Worm (Caenorhabditis elegans) whole organism, late embryonic: Measurements from ENCODE around the gene C53D6.10.

Experiments used
- C08G9.2 ChIP-seq: sonication (generic microtip); optimal IDR thresholded peaks from 2 replicates; lab custom pipeline; 2016; ENCODE audit warnings: mild to moderate bottlenecking, missing genetic modification characterization, moderate library complexity, missing compliant biosample characterization
- F13H6.1 ChIP-seq: sonication (generic microtip); optimal IDR thresholded peaks from 2 replicates; lab custom pipeline; 2016; ENCODE audit warnings: missing genetic modification characterization, missing compliant biosample characterization
- K02D7.2 ChIP-seq: sonication (generic microtip); optimal IDR thresholded peaks from 2 replicates; lab custom pipeline; 2017; ENCODE audit warnings: mild to moderate bottlenecking, missing genetic modification characterization, missing compliant biosample characterization
- K09A11.1 ChIP-seq: sonication (generic microtip); optimal IDR thresholded peaks from 2 replicates; lab custom pipeline; 2017; ENCODE audit warnings: antibody characterized with exemption, mild to moderate bottlenecking, missing genetic modification characterization, missing compliant biosample characterization; ENCODE audit not compliant: insufficient read depth
- ama-1 ChIP-seq: fragments of 150-350 bp; optimal IDR thresholded peaks from 2 replicates; lab custom pipeline; 2014
- ceh-14 ChIP-seq: sonication (generic microtip); optimal IDR thresholded peaks from 2 replicates; lab custom pipeline; 2016; ENCODE audit warnings: missing genotype, missing genetic modification characterization, missing compliant biosample characterization
- ceh-19 ChIP-seq: fragments of 200-800 bp; sonication (Bioruptor generic); optimal IDR thresholded peaks from 2 replicates; lab custom pipeline; 2018; ENCODE audit warnings: mild to moderate bottlenecking, missing genetic modification characterization, missing compliant biosample characterization
- ceh-2 ChIP-seq: sonication (generic microtip); optimal IDR thresholded peaks from 2 replicates; lab custom pipeline; 2016; ENCODE audit warnings: missing genotype, missing genetic modification characterization, missing compliant biosample characterization
- ceh-22 ChIP-seq: sonication (generic microtip); optimal IDR thresholded peaks from 2 replicates; lab custom pipeline; 2017; ENCODE audit warnings: missing biosample characterization, missing genetic modification characterization
- ceh-24 ChIP-seq: sonication (generic microtip); optimal IDR thresholded peaks from 2 replicates; lab custom pipeline; 2016; ENCODE audit warnings: mild to moderate bottlenecking, missing genetic modification characterization, missing compliant biosample characterization
- ceh-30 ChIP-seq: fragments of 150-350 bp; optimal IDR thresholded peaks from 2 replicates; lab custom pipeline; 2014; ENCODE audit warnings: missing biosample characterization, missing genetic modification characterization
- ceh-34 ChIP-seq: sonication (generic microtip); optimal IDR thresholded peaks from 2 replicates; lab custom pipeline; 2016; ENCODE audit warnings: mild to moderate bottlenecking, missing genetic modification characterization, missing compliant biosample characterization
- ceh-45 ChIP-seq: fragments of 200-800 bp; sonication (Bioruptor generic); IDR thresholded peaks from 2 replicates; pipeline ENCODE4 v1.3.6; 2022; ENCODE audit warnings: missing genetic modification reagents, missing genetic modification characterization, missing compliant biosample characterization
- ceh-48 ChIP-seq: sonication (generic microtip); optimal IDR thresholded peaks from 2 replicates; lab custom pipeline; 2016; ENCODE audit warnings: missing genetic modification characterization, inconsistent platforms, missing compliant biosample characterization
- ceh-6 ChIP-seq: fragments of 200-800 bp; sonication (Bioruptor generic); optimal IDR thresholded peaks from 2 replicates; lab custom pipeline; 2018; ENCODE audit warnings: mild to moderate bottlenecking, missing genetic modification characterization, missing compliant biosample characterization
- ceh-9 ChIP-seq: sonication (generic microtip); optimal IDR thresholded peaks from 2 replicates; lab custom pipeline; 2016; ENCODE audit warnings: mild to moderate bottlenecking, missing genetic modification characterization, inconsistent platforms, missing compliant biosample characterization
- che-1 ChIP-seq: sonication (generic microtip); optimal IDR thresholded peaks from 2 replicates; lab custom pipeline; 2016; ENCODE audit warnings: mild to moderate bottlenecking, missing genetic modification characterization, missing compliant biosample characterization
- dmd-4 ChIP-seq: sonication (generic microtip); optimal IDR thresholded peaks from 2 replicates; lab custom pipeline; 2016; ENCODE audit warnings: borderline replicate concordance, missing genetic modification characterization, missing compliant biosample characterization
- dve-1 ChIP-seq: sonication (generic microtip); optimal IDR thresholded peaks from 2 replicates; lab custom pipeline; 2017; ENCODE audit warnings: antibody characterized with exemption, mild to moderate bottlenecking, missing genetic modification characterization, missing compliant biosample characterization
- elt-2 ChIP-seq: sonication (generic microtip); optimal IDR thresholded peaks from 2 replicates; lab custom pipeline; 2016; ENCODE audit warnings: missing genetic modification reagents, missing genetic modification characterization, missing compliant biosample characterization
- elt-4 ChIP-seq: sonication (generic microtip); optimal IDR thresholded peaks from 2 replicates; lab custom pipeline; 2016; ENCODE audit warnings: missing genetic modification characterization, missing compliant biosample characterization
- ets-4 ChIP-seq: sonication (generic microtip); optimal IDR thresholded peaks from 2 replicates; lab custom pipeline; 2016; ENCODE audit warnings: missing genetic modification characterization, missing compliant biosample characterization
- eyg-1 ChIP-seq: sonication (generic microtip); optimal IDR thresholded peaks from 2 replicates; lab custom pipeline; 2016; ENCODE audit warnings: missing genotype, missing genetic modification characterization, missing compliant biosample characterization
- fax-1 ChIP-seq: sonication (generic microtip); optimal IDR thresholded peaks from 2 replicates; lab custom pipeline; 2016; ENCODE audit warnings: missing genotype, missing genetic modification characterization, missing compliant biosample characterization
- fkh-10 ChIP-seq: fragments of 150-350 bp; optimal IDR thresholded peaks from 2 replicates; lab custom pipeline; 2014; ENCODE audit warnings: missing biosample characterization, missing genetic modification reagents, missing genetic modification characterization
- fkh-6 ChIP-seq: sonication (generic microtip); optimal IDR thresholded peaks from 2 replicates; lab custom pipeline; 2016; ENCODE audit warnings: missing genetic modification characterization, missing compliant biosample characterization
- gmeb-2 ChIP-seq: sonication (generic microtip); optimal IDR thresholded peaks from 2 replicates; lab custom pipeline; 2016; ENCODE audit warnings: missing genetic modification characterization, inconsistent platforms, missing compliant biosample characterization
- hlh-15 ChIP-seq: sonication (generic microtip); optimal IDR thresholded peaks from 2 replicates; lab custom pipeline; 2016; ENCODE audit warnings: missing genetic modification characterization, missing compliant biosample characterization
- hlh-30 ChIP-seq: sonication (generic microtip); optimal IDR thresholded peaks from 2 replicates; lab custom pipeline; 2017; ENCODE audit warnings: antibody characterized with exemption, missing genetic modification characterization, missing compliant biosample characterization; ENCODE audit not compliant: insufficient read depth
- lim-6 ChIP-seq: sonication (generic microtip); optimal IDR thresholded peaks from 2 replicates; lab custom pipeline; 2016; ENCODE audit warnings: missing genetic modification characterization, missing compliant biosample characterization
- lin-11 ChIP-seq: fragments of 200-800 bp; sonication (Bioruptor generic); optimal IDR thresholded peaks from 2 replicates; lab custom pipeline; 2018; ENCODE audit warnings: mild to moderate bottlenecking, missing genetic modification characterization, missing compliant biosample characterization
- madf-2 ChIP-seq: sonication (generic microtip); optimal IDR thresholded peaks from 2 replicates; lab custom pipeline; 2017; ENCODE audit warnings: missing genetic modification characterization, missing compliant biosample characterization
- mec-3 ChIP-seq: sonication (generic microtip); optimal IDR thresholded peaks from 2 replicates; lab custom pipeline; 2016; ENCODE audit warnings: borderline replicate concordance, missing genetic modification characterization, missing compliant biosample characterization
- nfya-1 ChIP-seq: sonication (generic microtip); optimal IDR thresholded peaks from 2 replicates; lab custom pipeline; 2017; ENCODE audit warnings: missing genetic modification characterization, mild to moderate bottlenecking, missing compliant biosample characterization, antibody characterized with exemption, moderate library complexity
- nhr-232 ChIP-seq: sonication (generic microtip); optimal IDR thresholded peaks from 2 replicates; lab custom pipeline; 2016; ENCODE audit warnings: missing genetic modification characterization, missing compliant biosample characterization
- npax-4 ChIP-seq: sonication (generic microtip); optimal IDR thresholded peaks from 2 replicates; lab custom pipeline; 2016; ENCODE audit warnings: missing genetic modification characterization, missing compliant biosample characterization
- pat-9 ChIP-seq: fragments of 200-800 bp; sonication (Bioruptor generic); optimal IDR thresholded peaks from 2 replicates; lab custom pipeline; 2018; ENCODE audit warnings: mild to moderate bottlenecking, missing genetic modification characterization, moderate library complexity, missing compliant biosample characterization
- pax-1 ChIP-seq: fragments of 150-350 bp; optimal IDR thresholded peaks from 2 replicates; lab custom pipeline; 2014; ENCODE audit warnings: missing biosample characterization, missing genetic modification characterization
- pha-2 ChIP-seq: sonication (generic microtip); optimal IDR thresholded peaks from 2 replicates; lab custom pipeline; 2017; ENCODE audit warnings: mild to moderate bottlenecking, missing genetic modification characterization, missing compliant biosample characterization
- pha-4 ChIP-seq: fragments of 150-350 bp; optimal IDR thresholded peaks from 2 replicates; lab custom pipeline; 2018; ENCODE audit warnings: missing biosample characterization, missing genetic modification reagents, missing genetic modification characterization
- pqm-1 ChIP-seq: sonication (generic microtip); optimal IDR thresholded peaks from 2 replicates; lab custom pipeline; 2016; ENCODE audit warnings: missing genetic modification characterization, missing compliant biosample characterization
- pros-1 ChIP-seq: fragments of 150-350 bp; optimal IDR thresholded peaks from 2 replicates; lab custom pipeline; 2014; ENCODE audit warnings: missing biosample characterization, missing genetic modification reagents, missing genetic modification characterization
- rnt-1 ChIP-seq: sonication (generic microtip); optimal IDR thresholded peaks from 2 replicates; lab custom pipeline; 2016; ENCODE audit warnings: missing genetic modification characterization, missing compliant biosample characterization
- sox-2 ChIP-seq: fragments of 200-800 bp; sonication (Bioruptor generic); IDR thresholded peaks from 2 replicates; pipeline ENCODE4 v1.3.6; 2022; ENCODE audit warnings: missing genetic modification reagents, missing genetic modification characterization, missing compliant biosample characterization
- sox-4 ChIP-seq: sonication (generic microtip); optimal IDR thresholded peaks from 2 replicates; lab custom pipeline; 2017; ENCODE audit warnings: mild to moderate bottlenecking, missing genetic modification characterization, inconsistent platforms, missing compliant biosample characterization
- syd-9 ChIP-seq: sonication (generic microtip); optimal IDR thresholded peaks from 2 replicates; lab custom pipeline; 2016; ENCODE audit warnings: mild to moderate bottlenecking, missing genetic modification characterization, moderate library complexity, missing compliant biosample characterization
- tbx-2 ChIP-seq: sonication (generic microtip); optimal IDR thresholded peaks from 2 replicates; lab custom pipeline; 2016; ENCODE audit warnings: missing genetic modification characterization, missing compliant biosample characterization
- tbx-7 ChIP-seq: sonication (generic microtip); optimal IDR thresholded peaks from 2 replicates; lab custom pipeline; 2016; ENCODE audit warnings: missing genotype, missing genetic modification characterization, missing compliant biosample characterization
- ttx-3 ChIP-seq: sonication (generic microtip); optimal IDR thresholded peaks from 2 replicates; lab custom pipeline; 2016; ENCODE audit warnings: missing genetic modification reagents, missing genetic modification characterization, missing compliant biosample characterization
- unc-3 ChIP-seq, 2 experiments: fragments of 200-800 bp in 1 of 2; sonication (Bioruptor generic) in 1 of 2; sonication (generic microtip) in 1 of 2; conservative IDR thresholded peaks in 1 of 2; optimal IDR thresholded peaks in 1 of 2; 2 replicates each; pipeline versions ENCODE4 v1.3.6 to Lab custom; 2016 to 2022; ENCODE audit warnings: missing compliant biosample characterization in 2 of 2, missing genetic modification characterization in 2 of 2, missing genetic modification reagents in 1 of 2
- unc-55 ChIP-seq: sonication (generic microtip); optimal IDR thresholded peaks from 2 replicates; lab custom pipeline; 2017; ENCODE audit warnings: missing biosample characterization, missing genetic modification reagents, missing genetic modification characterization
- unc-86 ChIP-seq: sonication (generic microtip); optimal IDR thresholded peaks from 2 replicates; lab custom pipeline; 2016; ENCODE audit warnings: missing genetic modification characterization, missing compliant biosample characterization
- zip-5 ChIP-seq: sonication (generic microtip); optimal IDR thresholded peaks from 2 replicates; lab custom pipeline; 2016; ENCODE audit warnings: missing genetic modification characterization, missing compliant biosample characterization

Gene C53D6.10

DNA sequence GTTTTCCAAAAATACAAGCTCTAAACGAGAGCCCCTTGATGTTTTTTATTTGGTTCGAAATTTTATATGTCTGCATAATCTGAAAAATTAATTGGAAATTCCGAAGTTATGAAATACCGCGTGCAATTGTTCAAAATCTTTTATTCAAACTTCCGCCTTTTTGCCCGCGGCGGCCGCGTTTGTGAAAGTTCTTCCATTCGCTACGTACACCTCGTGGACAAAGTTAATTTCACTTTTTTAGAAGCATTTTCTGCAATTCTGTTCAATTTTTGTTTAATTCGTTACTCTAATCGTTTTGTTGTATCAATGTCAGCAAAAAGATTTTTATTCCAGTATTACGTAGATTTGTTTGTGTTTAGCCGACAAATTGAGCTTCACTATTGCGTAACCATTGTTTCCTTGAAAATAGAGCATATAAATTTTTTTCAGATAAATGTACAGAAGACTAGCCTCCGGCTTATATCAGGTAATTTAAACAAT, 40.0 kb upstream of the C53D6.10 start, which contains the start of gene mppb-1:
mppb-1 (plus strand) TSS at position 430 of the 480 bp plus-strand sequence.
- peak; percentile 82 for TF ChIP-seq zip-5 (tag; lab: Kevin White, UChicago)
- no peak for TF ChIP-seq hlh-30 (tag; lab: Kevin White, UChicago)
- no peak for TF ChIP-seq ceh-9 (tag; lab: Kevin White, UChicago)
- peak; percentile 90 for TF ChIP-seq tbx-2 (tag; lab: Kevin White, UChicago)
- no peak for TF ChIP-seq unc-55 (GFP tag; lab: Kevin White, UChicago)
- TF ChIP-seq npax-4 (tag; lab: Kevin White, UChicago): no peak
- peak; percentile 49 for TF ChIP-seq elt-2 (tag; lab: Kevin White, UChicago)
- no peak for TF ChIP-seq dve-1 (tag; lab: Kevin White, UChicago)
- no peak for TF ChIP-seq K02D7.2 (tag; lab: Kevin White, UChicago)
- TF ChIP-seq nhr-232 (tag; lab: Kevin White, UChicago): no peak
- TF ChIP-seq lim-6 (tag; lab: Kevin White, UChicago): peak; percentile 81
- no peak for TF ChIP-seq ceh-6 (GFP tag; lab: Kevin White, UChicago)
- no peak for TF ChIP-seq gmeb-2
- TF ChIP-seq ceh-22 (tag; lab: Kevin White, UChicago): no peak
- peak; percentile 84 for TF ChIP-seq ceh-2 (tag; lab: Kevin White, UChicago)
- peak; percentile 39 for TF ChIP-seq ceh-14 (tag; lab: Kevin White, UChicago)
- no peak for TF ChIP-seq unc-86
- no peak for TF ChIP-seq K09A11.1
- TF ChIP-seq F13H6.1 (tag; lab: Kevin White, UChicago): peak; percentile 37
- no peak for TF ChIP-seq eyg-1 (tag; lab: Kevin White, UChicago)
- no peak for TF ChIP-seq sox-2 (GFP tag; lab: Robert Waterston, UW)
- TF ChIP-seq pax-1 (tag; lab: Kevin White, UChicago): no peak
- TF ChIP-seq ttx-3 (tag; lab: Kevin White, UChicago): peak; percentile 23
- TF ChIP-seq ceh-45 (GFP tag; lab: Robert Waterston, UW): no peak
- no peak for TF ChIP-seq nfya-1
- TF ChIP-seq ets-4: peak; percentile 83
- TF ChIP-seq syd-9: no peak
- no peak for TF ChIP-seq lin-11 (tag; lab: Kevin White, UChicago)
- peak; percentile 86 for TF ChIP-seq tbx-7 (tag; lab: Kevin White, UChicago)
- 0 out of 2 replicates have a peak, but pooled peaks have one; percentile 8 for TF ChIP-seq unc-3 (GFP tag; conservative IDR thresholded peaks at IDR 0.05; lab: Robert Waterston, UW)
- no peak for TF ChIP-seq unc-3 (tag; optimal IDR thresholded peaks at IDR 0.05; lab: Kevin White, UChicago)
- no peak for TF ChIP-seq ceh-19 (GFP tag; lab: Kevin White, UChicago)
- no peak for TF ChIP-seq pha-4 (tag; lab: Kevin White, UChicago)
- TF ChIP-seq fax-1 (tag; lab: Kevin White, UChicago): peak; percentile 28
- TF ChIP-seq pqm-1 (tag; lab: Kevin White, UChicago): peak; percentile 6
- TF ChIP-seq ama-1 (lab: Kevin White, UChicago): no peak
- TF ChIP-seq dmd-4: no peak
- TF ChIP-seq elt-4 (tag; lab: Kevin White, UChicago): no peak
- TF ChIP-seq hlh-15 (tag; lab: Kevin White, UChicago): peak; percentile 10
- TF ChIP-seq C08G9.2 (tag; lab: Kevin White, UChicago): peak; percentile 94
- TF ChIP-seq ceh-48 (tag; lab: Kevin White, UChicago): no peak
- no peak for TF ChIP-seq che-1 (tag; lab: Kevin White, UChicago)
- no peak for TF ChIP-seq fkh-10
- peak; percentile 85 for TF ChIP-seq rnt-1 (tag; lab: Kevin White, UChicago)
- TF ChIP-seq sox-4 (tag; lab: Kevin White, UChicago): no peak
- TF ChIP-seq pros-1 (tag; lab: Kevin White, UChicago): no peak
- peak; percentile 55 for TF ChIP-seq mec-3 (tag; lab: Kevin White, UChicago)
- no peak for TF ChIP-seq ceh-30 (tag; lab: Kevin White, UChicago)
- peak; percentile 45 for TF ChIP-seq fkh-6 (tag; lab: Kevin White, UChicago)
- peak; percentile 47 for TF ChIP-seq ceh-34 (tag; lab: Kevin White, UChicago)
- TF ChIP-seq madf-2 (tag; lab: Kevin White, UChicago): peak; percentile 19
- TF ChIP-seq pat-9 (tag; lab: Kevin White, UChicago): no peak
- no peak for TF ChIP-seq pha-2 (tag; lab: Kevin White, UChicago)
- no peak for TF ChIP-seq ceh-24 (tag; lab: Kevin White, UChicago)
